Fruit fly (Drosophila melanogaster) whole organism, adult: Measurements from ENCODE around the gene Pex7.

ENCODE experiments used
- CG12768 ChIP-seq: fragments of 200-800 bp; sonication (Bioruptor generic); optimal IDR thresholded peaks from 2 replicates; lab custom pipeline; 2017; ENCODE audit warnings: missing biosample characterization, missing genetic modification characterization, mild to moderate bottlenecking, moderate library complexity, missing genetic modification reagents
- CG14711 ChIP-seq: fragments of 200-800 bp; sonication (Bioruptor generic); optimal IDR thresholded peaks from 2 replicates; lab custom pipeline; 2018; ENCODE audit warnings: missing biosample characterization, mild to moderate bottlenecking, missing genetic modification characterization, moderate library complexity
- CG1620 ChIP-seq: fragments of 200-800 bp; sonication (Bioruptor generic); optimal IDR thresholded peaks from 2 replicates; lab custom pipeline; 2016; ENCODE audit warnings: missing biosample characterization, missing genetic modification characterization
- CG33017 ChIP-seq: fragments of 200-800 bp; sonication (Bioruptor generic); optimal IDR thresholded peaks from 2 replicates; lab custom pipeline; 2018; ENCODE audit warnings: missing biosample characterization, mild to moderate bottlenecking, missing genetic modification characterization, moderate library complexity
- CG5204 ChIP-seq: fragments of 200-800 bp; sonication (Bioruptor generic); optimal IDR thresholded peaks from 2 replicates; lab custom pipeline; 2016; ENCODE audit warnings: missing biosample characterization, missing genetic modification characterization
- CG7045 ChIP-seq: fragments of 200-800 bp; sonication (Bioruptor generic); optimal IDR thresholded peaks from 2 replicates; lab custom pipeline; 2017; ENCODE audit warnings: missing biosample characterization, mild to moderate bottlenecking, missing genetic modification characterization
- Crg-1 ChIP-seq: fragments of 200-800 bp; sonication (Bioruptor generic); optimal IDR thresholded peaks from 2 replicates; lab custom pipeline; 2016; ENCODE audit warnings: missing biosample characterization, missing genetic modification characterization
- Mnt ChIP-seq: fragments of 200-800 bp; sonication (Bioruptor generic); optimal IDR thresholded peaks from 2 replicates; lab custom pipeline; 2016; ENCODE audit warnings: missing biosample characterization, mild to moderate bottlenecking, missing genetic modification characterization
- bab1 ChIP-seq: fragments of 200-800 bp; sonication (Bioruptor generic); optimal IDR thresholded peaks from 3 replicates; lab custom pipeline; 2019; ENCODE audit warnings: missing biosample characterization, mild to moderate bottlenecking, missing genetic modification characterization, moderate library complexity
- cic ChIP-seq: fragments of 200-800 bp; sonication (Bioruptor generic); optimal IDR thresholded peaks from 2 replicates; lab custom pipeline; 2017; ENCODE audit warnings: missing biosample characterization, mild to moderate bottlenecking, missing genetic modification characterization, moderate library complexity
- cnc ChIP-seq, 2 experiments: fragments of >200 bp; optimal IDR thresholded peaks; 2 replicates each; lab custom pipeline; 2017
- kay ChIP-seq: fragments of 200-800 bp; sonication (Bioruptor generic); peaks from one replicate; lab custom pipeline; 2016; ENCODE audit warnings: missing biosample characterization, missing genetic modification characterization, borderline replicate concordance
- ovo ChIP-seq: fragments of 200-800 bp; sonication (Bioruptor generic); optimal IDR thresholded peaks from 2 replicates; lab custom pipeline; 2016; ENCODE audit warnings: missing biosample characterization, missing genetic modification characterization
- pad ChIP-seq: fragments of 200-800 bp; sonication (Bioruptor generic); optimal IDR thresholded peaks from 3 replicates; lab custom pipeline; 2017; ENCODE audit warnings: missing biosample characterization, missing genetic modification characterization, mild to moderate bottlenecking, moderate library complexity, missing genetic modification reagents
- tj ChIP-seq: fragments of 200-800 bp; sonication (Bioruptor generic); optimal IDR thresholded peaks from 3 replicates; lab custom pipeline; 2017; ENCODE audit warnings: missing biosample characterization, mild to moderate bottlenecking, missing genetic modification characterization, moderate library complexity
- toe ChIP-seq: fragments of 200-800 bp; sonication (Bioruptor generic); optimal IDR thresholded peaks from 2 replicates; lab custom pipeline; 2016; ENCODE audit warnings: missing biosample characterization, missing genetic modification characterization

Pex7 gene

DNA sequence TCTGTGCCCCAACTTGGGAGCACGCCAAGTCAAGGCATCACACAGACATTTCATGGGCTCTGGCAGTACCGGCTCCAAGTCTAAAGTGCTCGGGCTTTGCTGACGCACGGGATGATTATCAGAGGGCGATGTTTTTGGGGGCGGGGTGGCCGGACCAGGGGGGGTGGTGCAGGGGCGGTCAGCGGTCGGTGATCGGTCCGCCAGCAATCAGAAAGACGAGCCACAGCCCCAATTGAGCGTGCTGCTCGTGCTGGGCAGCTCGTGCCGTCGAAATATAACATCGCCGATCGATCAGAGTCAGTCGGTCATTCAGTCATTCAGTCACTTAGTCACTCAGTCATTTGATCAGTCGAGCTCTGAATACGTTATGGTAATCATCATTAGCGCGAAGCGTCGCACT is 50.9 kb downstream of the Pex7 start:
- peak; percentile 77 for TF ChIP-seq CG12768
- no peak for TF ChIP-seq tj (GFP tag; lab: Kevin White, UChicago)
- no peak for TF ChIP-seq Mnt (GFP tag; lab: Kevin White, UChicago)
- peak; percentile 71 for TF ChIP-seq bab1 (GFP tag; lab: Kevin White, UChicago)
- TF ChIP-seq toe: no peak
- no peak for TF ChIP-seq CG1620

- TF ChIP-seq tj (GFP tag; lab: Kevin White, UChicago) (peak; percentile 59), cic (GFP tag; lab: Kevin White, UChicago) (peak; percentile 80), kay (GFP tag; lab: Kevin White, UChicago) (peak; percentile 17), CG12768 (peak; percentile 38), CG33017 (tag; lab: Kevin White, UChicago) (no peak)
These were observed 51.7 kb downstream of the Pex7 start for dm6 chr3L:8698493-8699166.

DNA sequence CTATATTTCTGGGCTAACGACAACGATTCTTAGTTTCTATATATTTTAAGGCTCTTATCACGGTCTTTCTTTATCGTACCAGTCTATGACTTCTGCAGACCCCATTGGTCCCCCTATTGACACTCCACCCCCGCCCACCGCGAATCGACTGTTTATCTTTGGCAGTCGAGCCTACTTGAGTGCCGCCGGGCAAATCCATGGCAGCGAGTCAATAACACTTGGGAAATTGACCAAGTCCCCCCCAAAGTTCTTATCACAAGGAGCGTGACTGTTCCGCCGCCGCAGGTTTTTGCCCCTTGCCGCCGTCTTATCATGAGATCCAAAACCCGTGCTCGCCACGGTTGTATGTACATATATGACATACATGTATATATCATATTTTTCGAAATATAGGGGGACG is 52.7 kb downstream of the Pex7 start:
- TF ChIP-seq toe (no peak), pad (GFP tag; lab: Kevin White, UChicago) (peak; percentile 16), cic (GFP tag; lab: Kevin White, UChicago) (no peak), kay (GFP tag; lab: Kevin White, UChicago) (peak; percentile 86), CG1620 (peak; percentile 6), CG5204 (GFP tag; lab: Kevin White, UChicago) (peak; percentile 21), CG7045 (no peak), tj (GFP tag; lab: Kevin White, UChicago) (no peak), bab1 (GFP tag; lab: Kevin White, UChicago) (peak; percentile 20), Crg-1 (GFP tag; lab: Kevin White, UChicago) (no peak), ovo (GFP tag; lab: Kevin White, UChicago) (no peak), CG14711 (tag; lab: Kevin White, UChicago) (peak; percentile 18), cnc (optimal IDR thresholded peaks at IDR 0.05; lab: Kevin White, UChicago) (no peak), Mnt (GFP tag; lab: Kevin White, UChicago) (peak; percentile 25), CG33017 (tag; lab: Kevin White, UChicago) (no peak), CG12768 (no peak)

dm6 chr3L:8700054-8700642 is 53.2 kb downstream of the Pex7 start:
- peak; percentile 96 for TF ChIP-seq cic (GFP tag; lab: Kevin White, UChicago)
- TF ChIP-seq toe: no peak
- TF ChIP-seq kay (GFP tag; lab: Kevin White, UChicago): peak; percentile 86
- peak; percentile 55 for TF ChIP-seq Mnt (GFP tag; lab: Kevin White, UChicago)
- TF ChIP-seq bab1 (GFP tag; lab: Kevin White, UChicago): peak; percentile 85
- no peak for TF ChIP-seq CG5204 (GFP tag; lab: Kevin White, UChicago)
